Fruit fly (Drosophila melanogaster): ENCODE data around the gene AP-1sigma.

DNA sequence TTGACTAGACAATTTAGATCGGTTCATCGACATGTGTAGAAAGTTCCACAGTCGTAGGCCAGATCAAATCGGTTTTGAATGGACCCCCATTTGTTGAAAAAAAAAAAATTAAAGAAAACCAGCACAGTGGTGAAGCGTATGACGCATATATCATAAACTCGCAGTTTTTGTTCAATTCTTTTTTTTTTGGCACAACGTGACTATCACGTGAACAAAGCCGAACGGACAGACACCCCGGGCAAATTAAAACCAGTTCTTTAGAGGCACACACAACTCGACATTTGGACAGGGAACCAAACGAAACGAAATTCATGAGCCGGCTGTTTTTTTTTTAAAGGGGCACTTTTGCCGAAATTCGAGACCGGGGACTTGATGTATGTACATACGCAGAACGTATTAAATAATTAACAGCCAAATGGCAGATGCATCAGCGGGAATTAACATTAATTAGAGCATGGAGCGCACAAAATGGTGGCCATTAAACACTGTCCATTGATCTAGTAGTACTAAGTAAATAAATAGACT lies 17.5 kb upstream of the AP-1sigma start:
- TF ChIP-seq Snoo (tag; optimal IDR thresholded peaks at IDR 0.05): no peak
- TF ChIP-seq CG32121 (GFP tag; IDR thresholded peaks at IDR 0.05): no peak
- no peak for TF ChIP-seq Pif1B (GFP tag; optimal IDR thresholded peaks at IDR 0.05)
- TF ChIP-seq CG13204 (GFP tag; optimal IDR thresholded peaks at IDR 0.05): no peak
- TF ChIP-seq CG4496 (GFP tag; IDR thresholded peaks at IDR 0.05): no peak
- TF ChIP-seq Ets98B (GFP tag; IDR thresholded peaks at IDR 0.05): no peak; the same call in 1 of the 2 replicates
